Worm (Caenorhabditis elegans) whole organism, young adult: ENCODE measurements around the gene R09A8.5.

Experiments used
- ama-1 ChIP-seq, 3 experiments: fragments of 150-350 bp in 1 of 3; sonication (generic microtip) in 2 of 3; optimal IDR thresholded peaks; 2 replicates each; lab custom pipeline; 2014 to 2018; ENCODE audit warnings: missing biosample characterization in 2 of 3, missing genetic modification characterization in 2 of 3, missing genetic modification reagents in 2 of 3
- efl-1 ChIP-seq: fragments of 150-350 bp; optimal IDR thresholded peaks from 2 replicates; lab custom pipeline; 2014; ENCODE audit warnings: missing biosample characterization, missing genetic modification reagents, missing genetic modification characterization
- gei-17 ChIP-seq: fragments of 200-800 bp; sonication (Bioruptor generic); optimal IDR thresholded peaks from 2 replicates; lab custom pipeline; 2018; ENCODE audit warnings: mild to moderate bottlenecking, missing genetic modification characterization, missing compliant biosample characterization
- rpc-1 ChIP-seq, 2 experiments: fragments of 150-350 bp in 1 of 2; sonication (generic microtip) in 1 of 2; optimal IDR thresholded peaks; 2 replicates each; lab custom pipeline; 2014 to 2018; ENCODE audit warnings: missing biosample characterization in 1 of 2, missing genetic modification characterization in 1 of 2, missing genetic modification reagents in 1 of 2, missing genotype in 1 of 2

DNA sequence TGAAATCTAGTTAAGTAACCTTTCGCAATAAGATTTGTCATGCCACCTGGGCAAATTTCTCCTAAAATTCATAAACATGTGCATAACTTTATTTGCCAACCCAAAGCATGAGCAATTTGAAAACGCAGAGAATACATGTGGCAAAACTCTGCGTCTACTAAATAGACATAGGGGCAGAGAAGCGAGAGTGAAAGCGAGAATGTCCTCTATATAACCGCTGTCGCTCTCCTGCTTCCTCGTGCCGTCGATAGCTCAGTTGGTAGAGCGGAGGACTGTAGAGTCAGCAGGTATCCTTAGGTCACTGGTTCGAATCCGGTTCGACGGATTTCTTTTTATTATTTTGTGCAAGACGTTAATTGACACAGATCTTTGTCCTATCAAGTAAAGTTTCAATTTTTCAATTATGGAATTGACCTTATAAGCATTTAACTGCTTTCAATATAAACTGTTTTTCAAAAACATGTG is 24.7 kb upstream of the R09A8.5 start:
- peak; percentile 95 for TF ChIP-seq rpc-1 (optimal IDR thresholded peaks at IDR 0.05; lab: Kevin White, UChicago)
- TF ChIP-seq rpc-1 (tag; optimal IDR thresholded peaks at IDR 0.05; lab: Kevin White, UChicago) = peak; percentile 96
- peak; percentile 90 for TF ChIP-seq ama-1 (optimal IDR thresholded peaks at IDR 0.05; lab: Kevin White, UChicago)
- TF ChIP-seq ama-1 (GFP tag; optimal IDR thresholded peaks at IDR 0.05; lab: Kevin White, UChicago) = peak; percentile 50 to 54
- no peak for TF ChIP-seq efl-1 (GFP tag; lab: Kevin White, UChicago)
- peak; percentile 78 for TF ChIP-seq gei-17 (GFP tag; lab: Kevin White, UChicago)
